Fruit fly (Drosophila melanogaster) whole organism, embryonic: ENCODE results near the gene CG43085.

ENCODE experiments used
- Ada2b ChIP-seq: fragments of 200-800 bp; sonication (Bioruptor generic); IDR thresholded peaks from 2 replicates; pipeline ENCODE4 v1.3.6; 2022; ENCODE audit warnings: missing biosample characterization, missing genetic modification characterization
- Antp ChIP-seq: fragments of 200-800 bp; sonication (Bioruptor generic); optimal IDR thresholded peaks from 3 replicates; lab custom pipeline; 2016; ENCODE audit warnings: missing biosample characterization, missing genetic modification characterization
- CG10267 ChIP-seq: fragments of 200-800 bp; sonication (Bioruptor generic); optimal IDR thresholded peaks from 2 replicates; lab custom pipeline; 2018; ENCODE audit warnings: missing biosample characterization, mild to moderate bottlenecking, missing genetic modification characterization, moderate library complexity
- CG10431 ChIP-seq: fragments of 200-800 bp; sonication (Bioruptor generic); optimal IDR thresholded peaks from 3 replicates; lab custom pipeline; 2018; ENCODE audit warnings: missing biosample characterization, mild to moderate bottlenecking, missing genetic modification characterization
- CG10462 ChIP-seq: fragments of 200-800 bp; sonication (Bioruptor generic); optimal IDR thresholded peaks from 2 replicates; lab custom pipeline; 2016; ENCODE audit warnings: missing biosample characterization, missing genetic modification characterization
- CG10979 ChIP-seq: fragments of 200-800 bp; sonication (Bioruptor generic); optimal IDR thresholded peaks from 2 replicates; lab custom pipeline; 2018; ENCODE audit warnings: missing biosample characterization, mild to moderate bottlenecking, missing genetic modification characterization, moderate library complexity
- CG11456 ChIP-seq: fragments of 200-800 bp; sonication (Bioruptor generic); IDR thresholded peaks from 3 replicates; pipeline ENCODE4 v1.3.6; 2022; ENCODE audit warnings: missing biosample characterization, missing genetic modification characterization
- CG1233 ChIP-seq: fragments of 200-800 bp; sonication (Bioruptor generic); optimal IDR thresholded peaks from 4 replicates; lab custom pipeline; 2018; ENCODE audit warnings: missing biosample characterization, mild to moderate bottlenecking, missing genetic modification characterization
- CG12744 ChIP-seq: fragments of 200-800 bp; sonication (Bioruptor generic); optimal IDR thresholded peaks from 2 replicates; lab custom pipeline; 2016; ENCODE audit warnings: missing biosample characterization, missing genetic modification characterization
- CG16813 ChIP-seq: fragments of 200-800 bp; sonication (Bioruptor generic); IDR thresholded peaks from 3 replicates; pipeline ENCODE4 v1.3.6; 2022; ENCODE audit warnings: missing biosample characterization, missing genetic modification characterization; ENCODE audit not compliant: partially characterized antibody
- CG17186 ChIP-seq: fragments of 200-800 bp; sonication (Bioruptor generic); optimal IDR thresholded peaks from 3 replicates; lab custom pipeline; 2017; ENCODE audit warnings: missing biosample characterization, missing genetic modification reagents, missing genetic modification characterization
- CG18599 ChIP-seq: fragments of 200-800 bp; sonication (Bioruptor generic); optimal IDR thresholded peaks from 3 replicates; lab custom pipeline; 2017; ENCODE audit warnings: missing biosample characterization, missing genetic modification characterization, mild to moderate bottlenecking, moderate library complexity, missing genetic modification reagents
- CG2116 ChIP-seq: fragments of 200-800 bp; sonication (Bioruptor generic); optimal IDR thresholded peaks from 3 replicates; lab custom pipeline; 2018; ENCODE audit warnings: missing biosample characterization, mild to moderate bottlenecking, missing genetic modification characterization
- CG2129 ChIP-seq: fragments of 200-800 bp; sonication (Bioruptor generic); IDR thresholded peaks from 2 replicates; pipeline ENCODE4 v1.3.6; 2022; ENCODE audit warnings: missing biosample characterization, missing genetic modification characterization; ENCODE audit not compliant: partially characterized antibody
- CG2875 ChIP-seq: fragments of 200-800 bp; sonication (Bioruptor generic); optimal IDR thresholded peaks from 2 replicates; lab custom pipeline; 2017; ENCODE audit warnings: missing biosample characterization, mild to moderate bottlenecking, missing genetic modification characterization, missing genetic modification reagents
- CG30403 ChIP-seq: fragments of 200-800 bp; sonication (Bioruptor generic); optimal IDR thresholded peaks from 3 replicates; lab custom pipeline; 2016; ENCODE audit warnings: missing biosample characterization, missing genetic modification characterization
- CG31224 ChIP-seq: fragments of 200-800 bp; sonication (Bioruptor generic); IDR thresholded peaks from 2 replicates; pipeline ENCODE4 v1.3.6; 2022; ENCODE audit warnings: missing biosample characterization, missing genetic modification characterization
- CG31365 ChIP-seq: fragments of 200-800 bp; sonication (Bioruptor generic); optimal IDR thresholded peaks from 2 replicates; lab custom pipeline; 2018; ENCODE audit warnings: missing biosample characterization, mild to moderate bottlenecking, missing genetic modification characterization
- CG3281 ChIP-seq: fragments of 200-800 bp; sonication (Bioruptor generic); optimal IDR thresholded peaks from 3 replicates; lab custom pipeline; 2017; ENCODE audit warnings: missing biosample characterization, mild to moderate bottlenecking, missing genetic modification characterization
- CG5245 ChIP-seq: fragments of 200-800 bp; sonication (Bioruptor generic); optimal IDR thresholded peaks from 3 replicates; lab custom pipeline; 2016; ENCODE audit warnings: missing biosample characterization, missing genetic modification characterization
- CG5953 ChIP-seq: fragments of 200-800 bp; sonication (Bioruptor generic); IDR thresholded peaks from 2 replicates; pipeline ENCODE4 v1.3.6; 2022; ENCODE audit warnings: missing biosample characterization, missing genetic modification characterization
- CG6683 ChIP-seq: fragments of 200-800 bp; sonication (Bioruptor generic); optimal IDR thresholded peaks from 2 replicates; lab custom pipeline; 2017; ENCODE audit warnings: missing biosample characterization, mild to moderate bottlenecking, missing genetic modification characterization, missing genetic modification reagents
- CG7372 ChIP-seq: fragments of 200-800 bp; sonication (Bioruptor generic); IDR thresholded peaks from 2 replicates; pipeline ENCODE4 v1.3.6; 2022; ENCODE audit warnings: missing biosample characterization, missing genetic modification characterization
- CG7556 ChIP-seq: fragments of 200-800 bp; sonication (Bioruptor generic); optimal IDR thresholded peaks from 2 replicates; lab custom pipeline; 2017; ENCODE audit warnings: missing biosample characterization, mild to moderate bottlenecking, missing genetic modification characterization
- CG7786 ChIP-seq: fragments of 200-800 bp; sonication (Bioruptor generic); optimal IDR thresholded peaks from 2 replicates; lab custom pipeline; 2016; ENCODE audit warnings: missing biosample characterization, missing genetic modification characterization
- CG8290 ChIP-seq, 3 experiments: fragments of 200-800 bp; sonication (Bioruptor generic); optimal IDR thresholded peaks; 2 replicates each; lab custom pipeline; 2016 to 2019; ENCODE audit warnings: missing biosample characterization in 3 of 3, missing genetic modification characterization in 3 of 3, mild to moderate bottlenecking in 2 of 3, moderate library complexity in 1 of 3
- CG8944 ChIP-seq: fragments of 200-800 bp; sonication (Bioruptor generic); optimal IDR thresholded peaks from 3 replicates; lab custom pipeline; 2016; ENCODE audit warnings: missing biosample characterization, missing genetic modification characterization
- CG9817 ChIP-seq: fragments of 200-800 bp; sonication (Bioruptor generic); optimal IDR thresholded peaks from 2 replicates; lab custom pipeline; 2018; ENCODE audit warnings: missing biosample characterization, mild to moderate bottlenecking, missing genetic modification characterization, moderate library complexity
- Chrac-16 ChIP-seq: fragments of 200-800 bp; sonication (Bioruptor generic); optimal IDR thresholded peaks from 3 replicates; lab custom pipeline; 2016; ENCODE audit warnings: missing biosample characterization, missing genetic modification characterization
- CoRest ChIP-seq: fragments of 200-800 bp; sonication (Bioruptor generic); optimal IDR thresholded peaks from 3 replicates; lab custom pipeline; 2018; ENCODE audit warnings: missing biosample characterization, mild to moderate bottlenecking, missing genetic modification characterization, moderate library complexity
- Dp ChIP-seq: fragments of 200-800 bp; sonication (Bioruptor generic); optimal IDR thresholded peaks from 2 replicates; lab custom pipeline; 2018; ENCODE audit warnings: missing biosample characterization, mild to moderate bottlenecking, missing genetic modification characterization, moderate library complexity
- HLH3B ChIP-seq: fragments of 200-800 bp; sonication (Bioruptor generic); IDR thresholded peaks from 2 replicates; pipeline ENCODE4 v1.3.6; 2022; ENCODE audit warnings: missing biosample characterization, missing genetic modification characterization
- HmgD ChIP-seq: fragments of 200-800 bp; sonication (Bioruptor generic); optimal IDR thresholded peaks from 3 replicates; lab custom pipeline; 2016; ENCODE audit warnings: missing biosample characterization, missing genetic modification characterization
- Mes4 ChIP-seq: fragments of 200-800 bp; sonication (Bioruptor generic); optimal IDR thresholded peaks from 2 replicates; lab custom pipeline; 2016; ENCODE audit warnings: missing biosample characterization, missing genetic modification characterization
- Scr ChIP-seq: fragments of 200-800 bp; sonication (Bioruptor generic); IDR thresholded peaks from 2 replicates; pipeline ENCODE4 v1.3.6; 2022; ENCODE audit warnings: missing biosample characterization, missing genetic modification characterization; ENCODE audit not compliant: partially characterized antibody
- Stat92E ChIP-seq, 3 experiments: fragments of >200 bp in 2 of 3; fragments of 200-800 bp in 1 of 3; sonication (Bioruptor generic) in 1 of 3; optimal IDR thresholded peaks; 2 replicates each; lab custom pipeline; 2017 to 2019; ENCODE audit warnings: missing biosample characterization in 3 of 3, missing genetic modification characterization in 3 of 3, mild to moderate bottlenecking in 1 of 3, moderate library complexity in 1 of 3
- TFAM ChIP-seq: fragments of 200-800 bp; sonication (Bioruptor generic); optimal IDR thresholded peaks from 2 replicates; lab custom pipeline; 2017; ENCODE audit warnings: missing biosample characterization, missing genetic modification characterization, inconsistent platforms
- ab ChIP-seq: fragments of 200-800 bp; sonication (Bioruptor generic); optimal IDR thresholded peaks from 2 replicates; lab custom pipeline; 2016; ENCODE audit warnings: missing biosample characterization, missing genetic modification characterization
- ac ChIP-seq: fragments of 200-800 bp; sonication (Bioruptor generic); optimal IDR thresholded peaks from 3 replicates; lab custom pipeline; 2017; ENCODE audit warnings: missing biosample characterization, mild to moderate bottlenecking, missing genetic modification characterization
- ara ChIP-seq: fragments of 200-800 bp; sonication (Bioruptor generic); IDR thresholded peaks from 2 replicates; pipeline ENCODE4 v1.3.6; 2022; ENCODE audit warnings: missing biosample characterization, missing genetic modification characterization
- br ChIP-seq: fragments of >200 bp; optimal IDR thresholded peaks from 2 replicates; lab custom pipeline; 2017
- danr ChIP-seq: fragments of 200-800 bp; sonication (Bioruptor generic); IDR thresholded peaks from 2 replicates; pipeline ENCODE4 v1.3.6; 2022; ENCODE audit warnings: missing biosample characterization, missing genetic modification characterization
- lab ChIP-seq: fragments of 200-800 bp; sonication (Bioruptor generic); optimal IDR thresholded peaks from 3 replicates; lab custom pipeline; 2017; ENCODE audit warnings: missing biosample characterization, missing genetic modification characterization, mild to moderate bottlenecking, moderate library complexity, missing genetic modification reagents
- nom ChIP-seq: fragments of 200-800 bp; sonication (Bioruptor generic); optimal IDR thresholded peaks from 2 replicates; lab custom pipeline; 2017; ENCODE audit warnings: missing biosample characterization, missing genetic modification characterization, mild to moderate bottlenecking, moderate library complexity, missing genetic modification reagents
- row ChIP-seq: fragments of 200-800 bp; sonication (Bioruptor generic); IDR thresholded peaks from 3 replicates; pipeline ENCODE4 v1.3.6; 2022; ENCODE audit warnings: missing biosample characterization, missing genetic modification characterization
- sr ChIP-seq: fragments of 200-800 bp; sonication (Bioruptor generic); IDR thresholded peaks from 3 replicates; pipeline ENCODE4 v1.3.6; 2022; ENCODE audit warnings: missing biosample characterization, missing genetic modification characterization
- toy ChIP-seq: fragments of 200-800 bp; sonication (Bioruptor generic); IDR thresholded peaks from 2 replicates; pipeline ENCODE4 v1.3.6; 2022; ENCODE audit warnings: missing biosample characterization, missing genetic modification characterization
- tx ChIP-seq: fragments of 200-800 bp; sonication (Bioruptor generic); optimal IDR thresholded peaks from 2 replicates; lab custom pipeline; 2016; ENCODE audit warnings: missing biosample characterization, missing genetic modification characterization
- zen2 ChIP-seq: fragments of 200-800 bp; sonication (Bioruptor generic); IDR thresholded peaks from 3 replicates; pipeline ENCODE4 v1.3.6; 2022; ENCODE audit warnings: missing biosample characterization, missing genetic modification characterization; ENCODE audit not compliant: partially characterized antibody

Gene CG43085

dm6 chr3L:17668945-17669779 is 22.6 kb upstream of the CG43085 start, which contains the start of gene Crtc (continued):
- TF ChIP-seq CG10267 (peak; percentile 8), CG18599 (peak; percentile 13), CG7372 (GFP tag; lab: Robert Waterston, UW) (no peak), zen2 (GFP tag; lab: Robert Waterston, UW) (peak; percentile 26), CG11456 (GFP tag; lab: Robert Waterston, UW) (no peak), tx (no peak), CG2129 (GFP tag; lab: Robert Waterston, UW) (peak; percentile 41), nom (GFP tag; lab: Kevin White, UChicago) (peak; percentile 54), Ada2b (no peak), CG8944 (GFP tag; lab: Kevin White, UChicago) (no peak), Chrac-16 (GFP tag; lab: Kevin White, UChicago) (no peak), CG7786 (GFP tag; lab: Kevin White, UChicago) (peak; percentile 2), CG1233 (GFP tag; lab: Kevin White, UChicago) (peak; percentile 16), row (GFP tag; lab: Robert Waterston, UW) (peak; percentile 63; the same call in 2 of the 3 replicates), toy (GFP tag; lab: Robert Waterston, UW) (no peak), HLH3B (GFP tag; lab: Robert Waterston, UW) (no peak), CG31224 (GFP tag; lab: Robert Waterston, UW) (no peak), CG31365 (no peak), CG12744 (GFP tag; lab: Kevin White, UChicago) (peak; percentile 18), CG7556 (no peak), Scr (GFP tag; lab: Robert Waterston, UW) (peak; percentile 64), CG2116 (GFP tag; lab: Kevin White, UChicago) (peak; percentile 78), CG9817 (peak; percentile 13), ara (GFP tag; lab: Robert Waterston, UW) (no peak), CG17186 (peak; percentile 33), CG3281 (GFP tag; lab: Kevin White, UChicago) (peak; percentile 61), CG10462 (no peak), CG10431 (GFP tag; lab: Kevin White, UChicago) (peak; percentile 26), br (lab: Kevin White, UChicago) (no peak), Antp (GFP tag; lab: Kevin White, UChicago) (no peak), Dp (peak; percentile 76), CoRest (tag; lab: Kevin White, UChicago) (peak; percentile 38), CG10979 (tag; lab: Kevin White, UChicago) (no peak), ac (GFP tag; lab: Kevin White, UChicago) (no peak), CG6683 (no peak), ab (GFP tag; lab: Kevin White, UChicago) (no peak), CG5245 (GFP tag; lab: Kevin White, UChicago) (no peak), CG2875 (no peak), CG16813 (GFP tag; lab: Robert Waterston, UW) (peak; percentile 74), TFAM (GFP tag; lab: Kevin White, UChicago) (no peak), HmgD (GFP tag; lab: Kevin White, UChicago) (peak; percentile 8), sr (GFP tag; lab: Robert Waterston, UW) (no peak), CG30403 (GFP tag; lab: Kevin White, UChicago) (peak; percentile 50), Mes4 (GFP tag; lab: Kevin White, UChicago) (no peak), Stat92E (GFP tag; optimal IDR thresholded peaks at IDR 0.05; lab: Kevin White, UChicago) (peak in 1 of 3 experiments; percentile 6), danr (no peak), CG8290 (GFP tag; optimal IDR thresholded peaks at IDR 0.05; lab: Kevin White, UChicago) (no peak), CG8290 (tag; optimal IDR thresholded peaks at IDR 0.05; lab: Kevin White, UChicago) (no peak), lab (GFP tag; lab: Kevin White, UChicago) (peak; percentile 49), CG5953 (GFP tag; lab: Robert Waterston, UW) (no peak)
